Fruit fly (Drosophila melanogaster): ENCODE results near the gene PQBP1.

PQBP1 gene

DNA sequence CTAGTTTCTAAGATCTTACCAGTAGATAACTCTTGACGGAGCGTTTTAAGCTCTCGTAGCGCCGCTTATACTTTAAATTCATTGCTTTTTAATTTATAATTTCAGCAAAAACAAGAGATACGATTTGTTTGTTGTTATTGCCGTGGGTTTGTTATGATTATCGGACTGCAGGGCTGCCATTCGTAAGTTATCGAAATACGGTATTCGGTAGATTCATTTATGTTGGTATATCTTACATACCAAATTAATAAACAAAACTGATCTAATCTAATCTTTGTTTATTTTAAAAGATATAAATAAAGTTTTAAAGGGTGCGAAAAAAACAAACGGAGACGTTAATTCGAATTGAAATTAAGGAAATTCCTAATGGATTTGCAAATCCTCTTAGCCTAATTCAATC lies 9.6 kb upstream of the PQBP1 start, which contains the start of the genes CG31111 and stac (continued):
- no peak for TF ChIP-seq tx (GFP tag; optimal IDR thresholded peaks at IDR 0.05)
- no peak for TF ChIP-seq gem (tag; optimal IDR thresholded peaks at IDR 0.05)
- no peak for TF ChIP-seq dm (GFP tag; optimal IDR thresholded peaks at IDR 0.05)
- no peak for TF ChIP-seq CG3847 (GFP tag; IDR thresholded peaks at IDR 0.05)
- peak; percentile 61 for TF ChIP-seq Med (GFP tag)
- peak; percentile 19 for TF ChIP-seq CG17385 (GFP tag; optimal IDR thresholded peaks at IDR 0.05)
- peak; percentile 38 for TF ChIP-seq YL-1 (GFP tag; optimal IDR thresholded peaks at IDR 0.05)
- TF ChIP-seq CG3407 (GFP tag; optimal IDR thresholded peaks at IDR 0.05): no peak
- no peak for TF ChIP-seq CkIIα-i1 (GFP tag; IDR thresholded peaks at IDR 0.05)
- peak; percentile 5 for TF ChIP-seq CG2712 (tag; optimal IDR thresholded peaks at IDR 0.05)
- no peak for TF ChIP-seq lilli (GFP tag; optimal IDR thresholded peaks at IDR 0.05)
- peak; percentile 8 for TF ChIP-seq CG7928 (GFP tag; optimal IDR thresholded peaks at IDR 0.05)
- TF ChIP-seq Mad (GFP tag; optimal IDR thresholded peaks at IDR 0.05): no peak
- TF ChIP-seq tio (GFP tag; optimal IDR thresholded peaks at IDR 0.05): no peak
- no peak for TF ChIP-seq CG31224 (GFP tag; IDR thresholded peaks at IDR 0.05)
- peak; percentile 44 for TF ChIP-seq pzg (GFP tag; optimal IDR thresholded peaks at IDR 0.05)
- TF ChIP-seq CG10267 (tag; optimal IDR thresholded peaks at IDR 0.05): peak; percentile 4
- peak; percentile 40 for TF ChIP-seq Ets97D (GFP tag; optimal IDR thresholded peaks at IDR 0.05)
- no peak for TF ChIP-seq phol (tag; optimal IDR thresholded peaks at IDR 0.05)
- no peak for TF ChIP-seq CG14667 (GFP tag; IDR thresholded peaks at IDR 0.05)
- no peak for TF ChIP-seq Hand (GFP tag; optimal IDR thresholded peaks at IDR 0.05)
- TF ChIP-seq zfh2 (GFP tag; optimal IDR thresholded peaks at IDR 0.05): no peak
- no peak for TF ChIP-seq CG6813 (GFP tag; optimal IDR thresholded peaks at IDR 0.05)
- no peak for TF ChIP-seq btn (GFP tag; optimal IDR thresholded peaks at IDR 0.05)
- TF ChIP-seq zf30C (GFP tag; optimal IDR thresholded peaks at IDR 0.05): no peak
- TF ChIP-seq CG14710 (tag; optimal IDR thresholded peaks at IDR 0.05): peak; percentile 17
- TF ChIP-seq sd (tag; optimal IDR thresholded peaks at IDR 0.05): peak; percentile 14
- TF ChIP-seq CG30431 (GFP tag; optimal IDR thresholded peaks at IDR 0.05): no peak
- TF ChIP-seq Dref (GFP tag; IDR thresholded peaks at IDR 0.05): peak; percentile 66
- TF ChIP-seq br (optimal IDR thresholded peaks at IDR 0.05): no peak
- TF ChIP-seq amos (GFP tag; IDR thresholded peaks at IDR 0.05; ENCODE audit: partially characterized antibody): peak; percentile 7; the same call in 1 of the 2 replicates
- peak; percentile 53 for TF ChIP-seq sens (GFP tag)
- TF ChIP-seq Sry-δ (GFP tag; optimal IDR thresholded peaks at IDR 0.05): peak; percentile 4
- TF ChIP-seq chif (GFP tag; optimal IDR thresholded peaks at IDR 0.05): no peak
- TF ChIP-seq sob (GFP tag; IDR thresholded peaks at IDR 0.05): no peak
- TF ChIP-seq gfzf (GFP tag; optimal IDR thresholded peaks at IDR 0.05): peak; percentile 49
- TF ChIP-seq Six4 (GFP tag; optimal IDR thresholded peaks at IDR 0.05): no peak
- no peak for TF ChIP-seq CG3281 (GFP tag; optimal IDR thresholded peaks at IDR 0.05)
- TF ChIP-seq CG18011 (GFP tag; optimal IDR thresholded peaks at IDR 0.05): no peak
- TF ChIP-seq Dfd (GFP tag; optimal IDR thresholded peaks at IDR 0.05): no peak
- no peak for TF ChIP-seq esg (GFP tag; conservative IDR thresholded peaks at IDR 0.05)
- TF ChIP-seq Ada2b (GFP tag; IDR thresholded peaks at IDR 0.05): no peak
- TF ChIP-seq Lim3 (GFP tag; IDR thresholded peaks at IDR 0.05): no peak
- no peak for TF ChIP-seq ttk (GFP tag; IDR thresholded peaks at IDR 0.05)
- peak; percentile 49 for TF ChIP-seq lbe (GFP tag; optimal IDR thresholded peaks at IDR 0.05)
- no peak for TF ChIP-seq hth (optimal IDR thresholded peaks at IDR 0.05)
- TF ChIP-seq row (GFP tag; IDR thresholded peaks at IDR 0.05): no peak; the same call in 2 of the 3 replicates
- TF ChIP-seq Scr (GFP tag; IDR thresholded peaks at IDR 0.05; ENCODE audit: partially characterized antibody): peak; percentile 37
- no peak for TF ChIP-seq ATbp (GFP tag; optimal IDR thresholded peaks at IDR 0.05)
- peak; percentile 44 for TF ChIP-seq pfk (GFP tag; optimal IDR thresholded peaks at IDR 0.05)
- no peak for TF ChIP-seq CG5245 (GFP tag; optimal IDR thresholded peaks at IDR 0.05)
- peak; percentile 37; the same call in 1 of the 2 replicates for TF ChIP-seq CG13287 (GFP tag; IDR thresholded peaks at IDR 0.05; ENCODE audit: partially characterized antibody)

Data from whole organism, embryonic.